Worm (Caenorhabditis elegans) whole organism, L4/young adult: ENCODE results near the gene srh-207.

Experiments used
- dao-5 ChIP-seq: sonication (generic microtip); optimal IDR thresholded peaks from 2 replicates; lab custom pipeline; 2016; ENCODE audit warnings: missing genotype, missing genetic modification characterization, moderate library complexity, missing compliant biosample characterization
- him-1 ChIP-seq: sonication (generic microtip); optimal IDR thresholded peaks from 2 replicates; lab custom pipeline; 2016; ENCODE audit warnings: missing genotype, missing genetic modification reagents, missing genetic modification characterization, missing compliant biosample characterization

- TF ChIP-seq him-1 (tag; lab: Kevin White, UChicago) (no peak), dao-5 (tag; lab: Kevin White, UChicago) (no peak)
These were observed 34.1 kb upstream of the srh-207 start, which contains the start of gene ZK228.1 for ce11 chrV:18444118-18444517.
